Worm (Caenorhabditis elegans): ENCODE measurements around the gene H14N18.4.
"Not testable (repeated sequence)": the region's sequence is repeated elsewhere in the genome, so short reads cannot be mapped to it uniquely, and the experiment has no call there.

Gene H14N18.4

DNA sequence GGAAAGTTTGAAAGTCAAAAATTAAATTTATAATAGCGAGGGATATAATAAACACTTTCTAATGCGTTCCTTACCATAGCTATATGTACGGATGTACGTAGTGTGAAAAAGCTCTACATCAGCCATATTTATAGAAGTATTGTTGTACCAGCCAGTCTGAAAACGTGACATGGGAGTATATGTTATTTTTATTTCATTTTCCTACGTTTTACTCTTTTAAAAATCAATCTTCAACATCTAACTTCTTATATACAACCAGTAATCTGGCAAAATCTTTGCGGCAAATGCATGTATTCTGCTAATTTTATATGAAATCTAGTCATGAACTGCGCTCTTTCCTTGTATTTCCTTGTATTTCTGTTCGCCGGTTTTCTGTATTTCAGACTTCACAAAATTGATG, 3.5 kb upstream of the H14N18.4 start, which contains the start of gene H14N18.2:
Gene H14N18.2, plus strand, starts transcription at position 301 of the 400 bp plus-strand sequence.
- TF ChIP-seq tbx-9 (tag; optimal IDR thresholded peaks at IDR 0.05; ENCODE audit: borderline replicate concordance) (no peak), mcd-1 (GFP tag; IDR thresholded peaks at IDR 0.05) (no peak), C17E4.6 (GFP tag; IDR thresholded peaks at IDR 0.05) (no peak), ekl-4 (GFP tag; IDR thresholded peaks at IDR 0.05) (no peak), ets-4 (GFP tag; optimal IDR thresholded peaks at IDR 0.05) (no peak), fkh-3 (tag; optimal IDR thresholded peaks at IDR 0.05) (no peak), C06A6.2 (GFP tag; conservative IDR thresholded peaks at IDR 0.05) (no peak), mxl-1 (tag; optimal IDR thresholded peaks at IDR 0.05) (no peak), nhr-27 (tag; optimal IDR thresholded peaks at IDR 0.05) (no peak), xnd-1 (tag; optimal IDR thresholded peaks at IDR 0.05) (no peak), F10E7.11 (tag; optimal IDR thresholded peaks at IDR 0.05) (no peak), F52B5.7 (tag; optimal IDR thresholded peaks at IDR 0.05) (no peak), aptf-3 (GFP tag; IDR thresholded peaks at IDR 0.05) (no peak)

DNA sequence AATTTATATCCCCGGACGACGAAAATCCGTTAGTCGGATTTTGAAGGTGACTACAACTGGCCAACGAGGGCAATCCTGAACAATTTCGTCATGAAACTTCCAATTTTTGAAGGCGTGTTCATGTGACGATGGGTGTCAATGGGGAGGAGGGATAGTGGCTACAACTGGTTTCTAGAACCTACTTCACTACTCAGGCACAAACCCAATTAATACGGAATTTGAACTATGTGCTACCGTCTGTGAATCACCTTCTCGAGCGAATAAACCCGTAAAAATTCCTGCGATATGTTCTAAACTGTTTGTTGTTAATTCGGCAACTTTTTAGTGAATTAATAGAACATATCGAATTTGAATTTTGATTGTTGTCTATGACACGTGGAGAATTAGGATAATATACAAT, 1.1 kb downstream of the H14N18.4 start:
- TF ChIP-seq lin-40 (tag; optimal IDR thresholded peaks at IDR 0.05) (no peak), ztf-28 (GFP tag; IDR thresholded peaks at IDR 0.05) (no peak), hlh-26 (GFP tag; conservative IDR thresholded peaks at IDR 0.05) (no peak), die-1 (tag; optimal IDR thresholded peaks at IDR 0.05) (no peak), snpc-1.1 (tag; optimal IDR thresholded peaks at IDR 0.05; ENCODE audit: insufficient read depth) (no peak), egrh-3 (GFP tag; IDR thresholded peaks at IDR 0.05) (no peak), F22D6.2 (tag; optimal IDR thresholded peaks at IDR 0.05) (no peak), bed-2 (GFP tag; IDR thresholded peaks at IDR 0.05) (no peak), hrde-1 (tag; optimal IDR thresholded peaks at IDR 0.05; ENCODE audit: borderline replicate concordance) (no peak), ceh-58 (GFP tag; IDR thresholded peaks at IDR 0.05) (no peak), F10E7.11 (tag; optimal IDR thresholded peaks at IDR 0.05) (no peak), sea-2 (GFP tag; IDR thresholded peaks at IDR 0.05) (no peak), nhr-179 (tag; optimal IDR thresholded peaks at IDR 0.05) (no peak)

- TF ChIP-seq snpc-4 (GFP tag; optimal IDR thresholded peaks at IDR 0.05), result not testable (repeated sequence)
- peak in 3 of 4 experiments; percentile 2 to 92 (median 89) for TF ChIP-seq snpc-4 (tag; optimal IDR thresholded peaks at IDR 0.05)
- 0 out of 2 replicates have a peak, but pooled peaks have one; percentile 21 for TF ChIP-seq hmg-1.2 (GFP tag; IDR thresholded peaks at IDR 0.05)
Observed at ce11 chrV:8923976-8924375, 4.8 kb downstream of the H14N18.4 start.

DNA sequence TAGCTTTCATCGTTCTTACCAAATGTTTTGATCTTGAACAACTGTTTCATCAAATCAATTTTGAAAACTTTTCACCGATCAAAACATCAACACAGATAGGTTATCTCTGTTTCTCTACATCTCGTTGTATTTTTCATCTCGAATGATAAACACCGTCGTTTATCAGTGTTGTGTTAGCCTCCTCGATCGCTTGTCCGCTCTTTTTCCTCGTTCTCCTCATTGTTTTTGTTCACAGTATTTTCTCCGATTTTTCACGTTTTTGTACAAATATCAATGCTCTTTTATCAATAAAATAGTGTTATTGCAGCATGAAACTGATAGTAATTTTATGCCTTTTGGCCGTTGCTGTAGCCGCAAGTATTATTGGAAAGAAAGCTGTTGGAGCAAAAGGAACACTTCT, 6.0 kb downstream of the H14N18.4 start, which contains the start of gene ttr-47:
Gene ttr-47, plus strand, starts transcription at position 308 of the 400 bp plus-strand sequence.
- TF ChIP-seq mes-4 (tag; optimal IDR thresholded peaks at IDR 0.05), result no peak
- TF ChIP-seq F49E8.2 (tag; optimal IDR thresholded peaks at IDR 0.05; ENCODE audit: insufficient read depth), result no peak
- TF ChIP-seq somi-1 (GFP tag; optimal IDR thresholded peaks at IDR 0.05), result no peak
- TF ChIP-seq snpc-1.1 (tag; optimal IDR thresholded peaks at IDR 0.05; ENCODE audit: insufficient read depth), result no peak
- TF ChIP-seq lin-54 (GFP tag; optimal IDR thresholded peaks at IDR 0.05), result no peak
- no peak for TF ChIP-seq egl-44 (GFP tag; IDR thresholded peaks at IDR 0.05)
- no peak for TF ChIP-seq lin-40 (tag; optimal IDR thresholded peaks at IDR 0.05)
- no peak for TF ChIP-seq attf-6 (GFP tag; IDR thresholded peaks at IDR 0.05)
